Worm (Caenorhabditis elegans) whole organism, young adult: ENCODE results near the gene Y69A2AR.31.

ENCODE experiments used
- B0336.3 ChIP-seq: fragments of 200-800 bp; sonication (Bioruptor generic); IDR thresholded peaks from 2 replicates; pipeline ENCODE4 v1.3.6; 2022; ENCODE audit warnings: missing genetic modification characterization, missing compliant biosample characterization
- D2030.7 ChIP-seq: fragments of 200-800 bp; sonication (Bioruptor generic); IDR thresholded peaks from 2 replicates; pipeline ENCODE4 v1.3.6; 2022; ENCODE audit warnings: missing genetic modification reagents, missing genetic modification characterization, missing compliant biosample characterization
- F23B12.7 ChIP-seq: sonication (generic microtip); optimal IDR thresholded peaks from 2 replicates; lab custom pipeline; 2017; ENCODE audit warnings: missing genetic modification characterization, mild to moderate bottlenecking, missing compliant biosample characterization, antibody characterized with exemption, moderate library complexity; ENCODE audit not compliant: insufficient read depth
- F55B11.4 ChIP-seq: sonication (generic microtip); optimal IDR thresholded peaks from 2 replicates; lab custom pipeline; 2016; ENCODE audit warnings: missing compliant biosample characterization, missing genetic modification characterization, borderline replicate concordance; ENCODE audit not compliant: insufficient read depth
- F57C9.4 ChIP-seq: sonication (generic microtip); optimal IDR thresholded peaks from 2 replicates; lab custom pipeline; 2017; ENCODE audit warnings: mild to moderate bottlenecking, missing genetic modification characterization, missing compliant biosample characterization
- Y53F4B.3 ChIP-seq: fragments of 200-800 bp; sonication (Bioruptor generic); IDR thresholded peaks from 2 replicates; pipeline ENCODE4 v1.3.6; 2022; ENCODE audit warnings: missing genetic modification reagents, missing genetic modification characterization, missing compliant biosample characterization
- athp-1 ChIP-seq: sonication (generic microtip); optimal IDR thresholded peaks from 2 replicates; lab custom pipeline; 2017; ENCODE audit warnings: mild to moderate bottlenecking, missing genetic modification characterization, missing compliant biosample characterization
- attf-3 ChIP-seq: fragments of 200-800 bp; sonication (Bioruptor generic); conservative IDR thresholded peaks from 2 replicates; pipeline ENCODE4 v1.3.6; 2022; ENCODE audit warnings: missing genetic modification reagents, missing genetic modification characterization, missing compliant biosample characterization
- bed-1 ChIP-seq: fragments of 200-800 bp; sonication (Bioruptor generic); IDR thresholded peaks from 2 replicates; pipeline ENCODE4 v1.3.6; 2022; ENCODE audit warnings: missing genetic modification reagents, missing genetic modification characterization, missing compliant biosample characterization
- ccch-3 ChIP-seq: fragments of 200-800 bp; sonication (Bioruptor generic); optimal IDR thresholded peaks from 2 replicates; lab custom pipeline; 2018; ENCODE audit warnings: mild to moderate bottlenecking, missing genetic modification characterization, missing compliant biosample characterization
- ceh-79 ChIP-seq: sonication (generic microtip); optimal IDR thresholded peaks from 2 replicates; lab custom pipeline; 2017; ENCODE audit warnings: mild to moderate bottlenecking, missing genetic modification characterization, missing compliant biosample characterization
- ceh-91 ChIP-seq: fragments of 200-800 bp; sonication (Bioruptor generic); IDR thresholded peaks from 2 replicates; pipeline ENCODE4 v1.3.6; 2022; ENCODE audit warnings: missing genetic modification reagents, missing genetic modification characterization, missing compliant biosample characterization
- dpl-1 ChIP-seq: fragments of 150-350 bp; optimal IDR thresholded peaks from 2 replicates; lab custom pipeline; 2014; ENCODE audit warnings: missing biosample characterization, missing genetic modification reagents, missing genetic modification characterization
- efl-1 ChIP-seq: fragments of 150-350 bp; optimal IDR thresholded peaks from 2 replicates; lab custom pipeline; 2014; ENCODE audit warnings: missing biosample characterization, missing genetic modification reagents, missing genetic modification characterization
- egl-18 ChIP-seq: fragments of 200-800 bp; sonication (Bioruptor generic); IDR thresholded peaks from 2 replicates; pipeline ENCODE4 v1.3.6; 2022; ENCODE audit warnings: missing genetic modification reagents, missing genetic modification characterization, missing compliant biosample characterization
- egrh-3 ChIP-seq: fragments of 200-800 bp; sonication (Bioruptor generic); IDR thresholded peaks from 2 replicates; pipeline ENCODE4 v1.3.6; 2022; ENCODE audit warnings: missing genetic modification reagents, missing genetic modification characterization, missing compliant biosample characterization
- hmg-1.2 ChIP-seq: fragments of 200-800 bp; sonication (Bioruptor generic); IDR thresholded peaks from 2 replicates; pipeline ENCODE4 v1.3.6; 2022; ENCODE audit warnings: missing genetic modification reagents, missing genetic modification characterization, missing compliant biosample characterization
- hsf-1 ChIP-seq: fragments of 200-800 bp; sonication (Bioruptor generic); IDR thresholded peaks from 2 replicates; pipeline ENCODE4 v1.3.6; 2022; ENCODE audit warnings: missing genetic modification reagents, missing genetic modification characterization, missing compliant biosample characterization
- lag-1 ChIP-seq: fragments of 200-800 bp; sonication (Bioruptor generic); IDR thresholded peaks from 2 replicates; pipeline ENCODE4 v1.3.6; 2022; ENCODE audit warnings: missing genetic modification reagents, missing genetic modification characterization, missing compliant biosample characterization
- let-526 ChIP-seq: fragments of 200-800 bp; sonication (Bioruptor generic); IDR thresholded peaks from 2 replicates; pipeline ENCODE4 v1.3.6; 2022; ENCODE audit warnings: missing genetic modification reagents, missing genetic modification characterization, missing compliant biosample characterization
- lin-40 ChIP-seq: sonication (generic microtip); optimal IDR thresholded peaks from 2 replicates; lab custom pipeline; 2016; ENCODE audit warnings: missing genetic modification characterization, mild to moderate bottlenecking, missing compliant biosample characterization, missing genotype, missing genetic modification reagents
- nhr-120 ChIP-seq: fragments of 200-800 bp; sonication (Bioruptor generic); IDR thresholded peaks from 2 replicates; pipeline ENCODE4 v1.3.6; 2022; ENCODE audit warnings: missing genetic modification characterization, missing compliant biosample characterization
- nhr-80 ChIP-seq: sonication (generic microtip); optimal IDR thresholded peaks from 2 replicates; lab custom pipeline; 2016; ENCODE audit warnings: missing genetic modification characterization, missing compliant biosample characterization
- nhr-90 ChIP-seq: sonication (generic microtip); optimal IDR thresholded peaks from 2 replicates; lab custom pipeline; 2016; ENCODE audit warnings: missing genotype, mild to moderate bottlenecking, missing genetic modification characterization, missing compliant biosample characterization
- pbrm-1 ChIP-seq: fragments of 200-800 bp; sonication (Bioruptor generic); IDR thresholded peaks from 2 replicates; pipeline ENCODE4 v1.3.6; 2022; ENCODE audit warnings: missing genetic modification reagents, missing genetic modification characterization, missing compliant biosample characterization
- pha-4 ChIP-seq: fragments of 150-350 bp; sonication (generic microtip); optimal IDR thresholded peaks from 2 replicates; lab custom pipeline; 2014; ENCODE audit warnings: missing biosample characterization, missing genetic modification reagents, missing genetic modification characterization
- rcor-1 ChIP-seq: fragments of 200-800 bp; sonication (Bioruptor generic); IDR thresholded peaks from 2 replicates; pipeline ENCODE4 v1.3.6; 2022; ENCODE audit warnings: missing genetic modification reagents, missing genetic modification characterization, missing compliant biosample characterization
- rec-8 ChIP-seq, 2 experiments: sonication (generic microtip); optimal IDR thresholded peaks; 2 replicates each; lab custom pipeline; 2016; ENCODE audit warnings: mild to moderate bottlenecking in 2 of 2, missing genetic modification characterization in 2 of 2, missing genetic modification reagents in 2 of 2, missing genotype in 2 of 2, missing biosample characterization in 1 of 2, missing compliant biosample characterization in 1 of 2, moderate library complexity in 1 of 2
- repo-1 ChIP-seq: sonication (generic microtip); optimal IDR thresholded peaks from 2 replicates; lab custom pipeline; 2017; ENCODE audit warnings: mild to moderate bottlenecking, missing genetic modification characterization, missing compliant biosample characterization
- snpc-3.4 ChIP-seq: sonication (generic microtip); optimal IDR thresholded peaks from 2 replicates; lab custom pipeline; 2017; ENCODE audit warnings: missing genetic modification characterization, mild to moderate bottlenecking, missing compliant biosample characterization, antibody characterized with exemption, moderate library complexity, missing genotype, missing genetic modification reagents
- unc-130 ChIP-seq: sonication (generic microtip); optimal IDR thresholded peaks from 2 replicates; lab custom pipeline; 2016; ENCODE audit warnings: missing genetic modification reagents, missing genetic modification characterization, missing compliant biosample characterization
- ztf-25 ChIP-seq: fragments of 200-800 bp; sonication (Bioruptor generic); IDR thresholded peaks from 2 replicates; pipeline ENCODE4 v1.3.6; 2022; ENCODE audit warnings: missing genetic modification reagents, missing genetic modification characterization, missing compliant biosample characterization
- ztf-26 ChIP-seq: sonication (generic microtip); optimal IDR thresholded peaks from 2 replicates; lab custom pipeline; 2017; ENCODE audit warnings: missing genetic modification characterization, missing compliant biosample characterization
- ztf-3 ChIP-seq: fragments of 200-800 bp; sonication (Bioruptor generic); optimal IDR thresholded peaks from 2 replicates; lab custom pipeline; 2018; ENCODE audit warnings: mild to moderate bottlenecking, missing genetic modification characterization, missing compliant biosample characterization

Y69A2AR.31 gene

ce11 chrIV:2628171-2628570 lies 35.6 kb downstream of the Y69A2AR.31 start, which contains the start of gene ngn-1:
ngn-1 (minus strand) TSS chrIV:2628271.
- TF ChIP-seq F57C9.4: no peak
- no peak for TF ChIP-seq bed-1
- TF ChIP-seq ztf-26 (tag; lab: Kevin White, UChicago): no peak
- TF ChIP-seq let-526 (GFP tag; lab: Robert Waterston, UW): no peak
- TF ChIP-seq pha-4: no peak
- no peak for TF ChIP-seq D2030.7 (GFP tag; lab: Robert Waterston, UW)
- no peak for TF ChIP-seq egrh-3
- no peak for TF ChIP-seq ztf-25 (GFP tag; lab: Robert Waterston, UW)
- TF ChIP-seq B0336.3: no peak
- TF ChIP-seq ceh-91 (GFP tag; lab: Robert Waterston, UW): no peak
- no peak for TF ChIP-seq hmg-1.2
- no peak for TF ChIP-seq athp-1 (tag; lab: Kevin White, UChicago)
- no peak for TF ChIP-seq ceh-79 (tag; lab: Kevin White, UChicago)

- TF ChIP-seq nhr-80 (tag; lab: Kevin White, UChicago) (peak; percentile 81), lag-1 (GFP tag; lab: Robert Waterston, UW) (no peak), ztf-3 (GFP tag; lab: Kevin White, UChicago) (no peak), hmg-1.2 (peak; percentile 61), snpc-3.4 (no peak), repo-1 (no peak), attf-3 (GFP tag; lab: Robert Waterston, UW) (no peak)
Observed at ce11 chrIV:2618611-2619010, 45.2 kb downstream of the Y69A2AR.31 start, which contains the start of gene smf-3. smf-3 (plus strand) TSS chrIV:2618869.

ce11 chrIV:2616853-2617252 lies 47.0 kb downstream of the Y69A2AR.31 start:
- no peak for TF ChIP-seq ccch-3 (GFP tag; lab: Kevin White, UChicago)
- TF ChIP-seq ceh-79 (tag; lab: Kevin White, UChicago): no peak
- no peak for TF ChIP-seq dpl-1 (GFP tag; lab: Kevin White, UChicago)
- TF ChIP-seq egl-18 (GFP tag; lab: Robert Waterston, UW): no peak
- no peak for TF ChIP-seq rcor-1
- TF ChIP-seq nhr-90 (tag; lab: Kevin White, UChicago): no peak
- TF ChIP-seq F23B12.7 (tag; lab: Kevin White, UChicago): no peak

ce11 chrIV:2613754-2614244 lies 50.0 kb downstream of the Y69A2AR.31 start, which contains the start of gene daao-1:
daao-1 (plus strand) TSS chrIV:2614194.
- TF ChIP-seq lin-40 (tag; lab: Kevin White, UChicago) (no peak), unc-130 (GFP tag; lab: Kevin White, UChicago) (no peak), F55B11.4 (no peak), rec-8 (tag; optimal IDR thresholded peaks at IDR 0.05; lab: Kevin White, UChicago) (no peak), ccch-3 (GFP tag; lab: Kevin White, UChicago) (no peak), hmg-1.2 (no peak)

ce11 chrIV:2613011-2613503 lies 50.7 kb downstream of the Y69A2AR.31 start, which contains the start of gene Y69A2AR.28:
Y69A2AR.28 (minus strand) TSS chrIV:2613061.
- TF ChIP-seq efl-1 (GFP tag; lab: Kevin White, UChicago) (peak; percentile 57), F57C9.4 (no peak)

ce11 chrIV:2610974-2611373 lies 52.8 kb downstream of the Y69A2AR.31 start:
- TF ChIP-seq attf-3 (GFP tag; lab: Robert Waterston, UW): peak; percentile 87
- TF ChIP-seq pbrm-1 (GFP tag; lab: Robert Waterston, UW): no peak
- no peak for TF ChIP-seq nhr-120 (GFP tag; lab: Robert Waterston, UW)
- TF ChIP-seq Y53F4B.3 (GFP tag; lab: Robert Waterston, UW): no peak
- TF ChIP-seq hsf-1 (GFP tag; lab: Robert Waterston, UW): no peak
